Fruit fly (Drosophila melanogaster): ENCODE measurements around the gene CG14341.

dm6 chr2L:1118149-1118548 is 48.2 kb upstream of the CG14341 start:
- TF ChIP-seq CG3919 (GFP tag; optimal IDR thresholded peaks at IDR 0.05): no peak
- no peak for TF ChIP-seq Gug (GFP tag; IDR thresholded peaks at IDR 0.05)
- TF ChIP-seq salr (GFP tag; optimal IDR thresholded peaks at IDR 0.05): no peak
- TF ChIP-seq acj6 (GFP tag; optimal IDR thresholded peaks at IDR 0.05): no peak
- no peak for TF ChIP-seq Sox14 (GFP tag; optimal IDR thresholded peaks at IDR 0.05)
